Worm (Caenorhabditis elegans): ENCODE measurements around the gene mboa-7.

mboa-7 gene

ce11 chrX:10480563-10481290, 43.6 kb downstream of the mboa-7 start, which contains the start of gene elt-2 (continued):
- TF ChIP-seq lin-38 (GFP tag; IDR thresholded peaks at IDR 0.05) (no peak), mdt-29 (GFP tag; IDR thresholded peaks at IDR 0.05) (no peak), ZK337.2 (GFP tag; IDR thresholded peaks at IDR 0.05) (no peak), php-3 (GFP tag; IDR thresholded peaks at IDR 0.05) (peak; percentile 89), ama-1 (optimal IDR thresholded peaks at IDR 0.05) (no peak), daf-12 (tag; optimal IDR thresholded peaks at IDR 0.05) (no peak), ceh-44 (GFP tag; IDR thresholded peaks at IDR 0.05) (no peak), dmd-8 (GFP tag; IDR thresholded peaks at IDR 0.05) (no peak), Y105C5A.15 (GFP tag; IDR thresholded peaks at IDR 0.05) (no peak), R02D3.7 (tag; optimal IDR thresholded peaks at IDR 0.05) (no peak), nhr-25 (tag; optimal IDR thresholded peaks at IDR 0.05; ENCODE audit: borderline replicate concordance, insufficient read depth) (no peak), duxl-1 (tag; optimal IDR thresholded peaks at IDR 0.05; ENCODE audit: poor library complexity) (no peak), aha-1 (tag) (no peak), nhr-76 (tag; optimal IDR thresholded peaks at IDR 0.05) (no peak), attf-4 (tag; optimal IDR thresholded peaks at IDR 0.05) (no peak), cey-2 (tag; optimal IDR thresholded peaks at IDR 0.05; ENCODE audit: borderline replicate concordance, insufficient read depth) (no peak), nhr-42 (GFP tag; IDR thresholded peaks at IDR 0.05) (peak; percentile 56; the same call in 1 of the 2 replicates), unc-39 (tag; optimal IDR thresholded peaks at IDR 0.05) (no peak), ztf-7 (tag; optimal IDR thresholded peaks at IDR 0.05) (no peak), lir-3 (tag; optimal IDR thresholded peaks at IDR 0.05) (no peak), tag-97 (GFP tag; IDR thresholded peaks at IDR 0.05) (no peak), zfp-3 (GFP tag; conservative IDR thresholded peaks at IDR 0.05) (no peak), ceh-82 (tag; optimal IDR thresholded peaks at IDR 0.05) (no peak), egl-27 (tag; optimal IDR thresholded peaks at IDR 0.05) (no peak), Y75B8A.6 (GFP tag; IDR thresholded peaks at IDR 0.05) (0 out of 2 replicates have a peak, but pooled peaks have one; percentile 36), ctbp-1 (GFP tag; IDR thresholded peaks at IDR 0.05) (no peak), F44E2.7 (GFP tag; IDR thresholded peaks at IDR 0.05) (no peak), lin-29 (GFP tag; IDR thresholded peaks at IDR 0.05) (no peak), ceh-62 (tag; optimal IDR thresholded peaks at IDR 0.05) (no peak), fkh-10 (GFP tag; optimal IDR thresholded peaks at IDR 0.05) (no peak), dpl-1 (GFP tag; optimal IDR thresholded peaks at IDR 0.05) (no peak), mes-2 (tag; optimal IDR thresholded peaks at IDR 0.05; ENCODE audit: poor library complexity, severe bottlenecking) (no peak), spr-3 (GFP tag; optimal IDR thresholded peaks at IDR 0.05) (no peak), F10B5.3 (tag; optimal IDR thresholded peaks at IDR 0.05) (no peak), nhr-111 (GFP tag; optimal IDR thresholded peaks at IDR 0.05) (no peak), lin-13 (GFP tag; optimal IDR thresholded peaks at IDR 0.05) (no peak), ceh-20 (GFP tag; IDR thresholded peaks at IDR 0.05) (0 out of 2 replicates have a peak, but pooled peaks have one; percentile 46), pqm-1 (tag; optimal IDR thresholded peaks at IDR 0.05) (peak; percentile 95)

ce11 chrX:10479108-10479738, 45.1 kb downstream of the mboa-7 start:
- TF ChIP-seq nhr-41 (GFP tag; IDR thresholded peaks at IDR 0.05) (no peak), dve-1 (tag; optimal IDR thresholded peaks at IDR 0.05; ENCODE audit: insufficient read depth) (peak; percentile 38), lin-38 (GFP tag; IDR thresholded peaks at IDR 0.05) (no peak), nhr-42 (GFP tag; IDR thresholded peaks at IDR 0.05) (no peak), F10B5.3 (tag; optimal IDR thresholded peaks at IDR 0.05) (no peak), ceh-82 (tag; optimal IDR thresholded peaks at IDR 0.05) (no peak), vab-7 (GFP tag; IDR thresholded peaks at IDR 0.05) (no peak), pqm-1 (tag; optimal IDR thresholded peaks at IDR 0.05) (peak; percentile 97), daf-16 (GFP tag; optimal IDR thresholded peaks at IDR 0.05) (peak in 1 of 2 experiments; percentile 52), daf-16 (tag; optimal IDR thresholded peaks at IDR 0.05) (peak; percentile 18), mes-2 (tag; optimal IDR thresholded peaks at IDR 0.05; ENCODE audit: poor library complexity, severe bottlenecking) (no peak), sdz-12 (GFP tag; optimal IDR thresholded peaks at IDR 0.05) (no peak), attf-4 (tag; optimal IDR thresholded peaks at IDR 0.05) (no peak), nhr-28 (tag; optimal IDR thresholded peaks at IDR 0.05) (peak; percentile 66), daf-12 (tag; optimal IDR thresholded peaks at IDR 0.05) (no peak), egl-43 (GFP tag; IDR thresholded peaks at IDR 0.05) (no peak), R02D3.7 (tag; optimal IDR thresholded peaks at IDR 0.05) (no peak), duxl-1 (tag; optimal IDR thresholded peaks at IDR 0.05; ENCODE audit: poor library complexity) (no peak), spr-3 (GFP tag; optimal IDR thresholded peaks at IDR 0.05) (no peak), dmd-6 (GFP tag; IDR thresholded peaks at IDR 0.05) (peak; percentile 54), tra-1 (GFP tag; IDR thresholded peaks at IDR 0.05) (peak; percentile 72; the same call in 1 of the 2 replicates)

Measured in whole organism, L4 larva.